Worm (Caenorhabditis elegans) whole organism, L4 larva: ENCODE results near the gene Y54G2A.72.
A peak's percentile ranks its signal among the peaks of the same experiment; 100 is the strongest.

Experiments
- D1046.2 ChIP-seq: fragments of 200-800 bp; sonication (Bioruptor generic); IDR thresholded peaks from 2 replicates; pipeline ENCODE4 v1.3.6; 2022; ENCODE audit warnings: missing genetic modification characterization, missing compliant biosample characterization
- F44E2.7 ChIP-seq: fragments of 200-800 bp; sonication (Bioruptor generic); IDR thresholded peaks from 2 replicates; pipeline ENCODE4 v2.1.2; 2022; ENCODE audit warnings: missing genetic modification characterization, missing compliant biosample characterization
- R02D3.7 ChIP-seq: fragments of 150-350 bp; sonication (generic microtip); optimal IDR thresholded peaks from 3 replicates; lab custom pipeline; 2014; ENCODE audit warnings: missing biosample characterization, missing genetic modification characterization
- Y105C5A.15 ChIP-seq: fragments of 200-800 bp; sonication (Bioruptor generic); IDR thresholded peaks from 2 replicates; pipeline ENCODE4 v1.3.6; 2022; ENCODE audit warnings: missing genetic modification characterization, missing compliant biosample characterization
- Y48G9A.11 ChIP-seq: fragments of 200-800 bp; sonication (Bioruptor generic); IDR thresholded peaks from 2 replicates; pipeline ENCODE4 v1.3.6; 2022; ENCODE audit warnings: missing genetic modification reagents, missing genetic modification characterization, missing compliant biosample characterization
- Y75B8A.6 ChIP-seq: fragments of 200-800 bp; sonication (Bioruptor generic); IDR thresholded peaks from 2 replicates; pipeline ENCODE4 v1.3.6; 2022; ENCODE audit warnings: missing genetic modification reagents, missing genetic modification characterization, missing compliant biosample characterization
- ZK546.5 ChIP-seq, 2 experiments: sonication (generic microtip); optimal IDR thresholded peaks; 2 replicates each; lab custom pipeline; 2017; ENCODE audit warnings: missing biosample characterization in 2 of 2, missing genetic modification characterization in 2 of 2
- aha-1 ChIP-seq: fragments of 150-350 bp; peaks from one replicate; lab custom pipeline; 2014; ENCODE audit warnings: missing biosample characterization, missing genetic modification characterization
- ceh-20 ChIP-seq: fragments of 200-800 bp; sonication (Bioruptor generic); IDR thresholded peaks from 2 replicates; pipeline ENCODE4 v1.3.6; 2022; ENCODE audit warnings: missing genetic modification reagents, missing genetic modification characterization, missing compliant biosample characterization
- ceh-28 ChIP-seq: fragments of 150-350 bp; optimal IDR thresholded peaks from 2 replicates; lab custom pipeline; 2014; ENCODE audit warnings: missing biosample characterization, missing genetic modification reagents, missing genetic modification characterization
- ceh-62 ChIP-seq: sonication (generic microtip); optimal IDR thresholded peaks from 2 replicates; lab custom pipeline; 2017; ENCODE audit warnings: missing biosample characterization, missing genetic modification characterization
- ces-1 ChIP-seq: fragments of 150-350 bp; sonication (generic microtip); optimal IDR thresholded peaks from 4 replicates; lab custom pipeline; 2014; ENCODE audit warnings: missing biosample characterization, missing genetic modification reagents, missing genetic modification characterization
- cey-2 ChIP-seq: sonication (generic microtip); optimal IDR thresholded peaks from 3 replicates; lab custom pipeline; 2017; ENCODE audit warnings: missing genetic modification characterization, mild to moderate bottlenecking, missing compliant biosample characterization, antibody characterized with exemption, borderline replicate concordance; ENCODE audit not compliant: insufficient read depth
- ctbp-1 ChIP-seq: fragments of 200-800 bp; sonication (Bioruptor generic); IDR thresholded peaks from 2 replicates; pipeline ENCODE4 v1.3.6; 2022; ENCODE audit warnings: missing genetic modification reagents, missing genetic modification characterization, missing compliant biosample characterization
- daf-16 ChIP-seq, 3 experiments: sonication (generic microtip); optimal IDR thresholded peaks; 2 replicates each; lab custom pipeline; 2016 to 2017; ENCODE audit warnings: missing genetic modification characterization in 3 of 3, missing genetic modification reagents in 3 of 3, mild to moderate bottlenecking in 2 of 3, missing compliant biosample characterization in 2 of 3, missing biosample characterization in 1 of 3, moderate library complexity in 1 of 3
- daf-19 ChIP-seq: fragments of 200-800 bp; sonication (Bioruptor generic); conservative IDR thresholded peaks from 2 replicates; pipeline ENCODE4 v1.3.6; 2022; ENCODE audit warnings: missing genetic modification characterization, missing compliant biosample characterization
- dpl-1 ChIP-seq: fragments of 150-350 bp; optimal IDR thresholded peaks from 2 replicates; lab custom pipeline; 2014; ENCODE audit warnings: missing biosample characterization, missing genetic modification reagents, missing genetic modification characterization
- duxl-1 ChIP-seq: sonication (generic microtip); optimal IDR thresholded peaks from 2 replicates; lab custom pipeline; 2016; ENCODE audit warnings: mild to moderate bottlenecking, missing genetic modification characterization, moderate library complexity, missing compliant biosample characterization; ENCODE audit not compliant: poor library complexity
- dve-1 ChIP-seq: sonication (generic microtip); optimal IDR thresholded peaks from 2 replicates; lab custom pipeline; 2017; ENCODE audit warnings: antibody characterized with exemption, mild to moderate bottlenecking, missing genetic modification characterization, missing compliant biosample characterization; ENCODE audit not compliant: insufficient read depth
- fos-1 ChIP-seq: fragments of 150-350 bp; optimal IDR thresholded peaks from 2 replicates; lab custom pipeline; 2014; ENCODE audit warnings: missing biosample characterization, missing genetic modification characterization
- gei-8 ChIP-seq: fragments of 200-800 bp; sonication (Bioruptor generic); optimal IDR thresholded peaks from 2 replicates; lab custom pipeline; 2018; ENCODE audit warnings: mild to moderate bottlenecking, missing genetic modification characterization, missing compliant biosample characterization
- hif-1 ChIP-seq, 2 experiments: sonication (generic microtip); optimal IDR thresholded peaks; 2 replicates each; lab custom pipeline; 2016 to 2017; ENCODE audit warnings: missing compliant biosample characterization in 2 of 2, missing genetic modification characterization in 2 of 2, missing genetic modification reagents in 2 of 2, missing genotype in 2 of 2, mild to moderate bottlenecking in 1 of 2
- hlh-11 ChIP-seq: fragments of 200-800 bp; sonication (Bioruptor generic); optimal IDR thresholded peaks from 2 replicates; lab custom pipeline; 2018; ENCODE audit warnings: mild to moderate bottlenecking, missing genetic modification characterization, missing compliant biosample characterization
- lin-1 ChIP-seq: fragments of 200-800 bp; sonication (Bioruptor generic); IDR thresholded peaks from 2 replicates; pipeline ENCODE4 v1.3.6; 2022; ENCODE audit warnings: missing genetic modification reagents, missing genetic modification characterization, missing compliant biosample characterization
- lin-15B ChIP-seq: fragments of 150-350 bp; sonication (generic microtip); optimal IDR thresholded peaks from 3 replicates; lab custom pipeline; 2014; ENCODE audit warnings: missing biosample characterization, missing genetic modification characterization
- lin-29 ChIP-seq: fragments of 200-800 bp; sonication (Bioruptor generic); IDR thresholded peaks from 2 replicates; pipeline ENCODE4 v1.3.6; 2022; ENCODE audit warnings: missing genetic modification reagents, missing genetic modification characterization, missing compliant biosample characterization
- lin-38 ChIP-seq: fragments of 200-800 bp; sonication (Bioruptor generic); IDR thresholded peaks from 2 replicates; pipeline ENCODE4 v1.3.6; 2022; ENCODE audit warnings: missing genetic modification reagents, missing genetic modification characterization, missing compliant biosample characterization
- lin-39 ChIP-seq: fragments of 150-350 bp; optimal IDR thresholded peaks from 2 replicates; lab custom pipeline; 2014; ENCODE audit warnings: missing biosample characterization, missing genetic modification reagents, missing genetic modification characterization
- madf-5 ChIP-seq, 2 experiments: fragments of 200-800 bp; sonication (Bioruptor generic); IDR thresholded peaks; 2 replicates each; pipeline ENCODE4 v1.3.6; 2022; ENCODE audit warnings: missing compliant biosample characterization in 2 of 2, missing genetic modification characterization in 2 of 2
- mdt-29 ChIP-seq: fragments of 200-800 bp; sonication (Bioruptor generic); IDR thresholded peaks from 2 replicates; pipeline ENCODE4 v1.3.6; 2022; ENCODE audit warnings: missing genetic modification reagents, missing genetic modification characterization, missing compliant biosample characterization
- mep-1 ChIP-seq: fragments of 150-350 bp; sonication (generic microtip); optimal IDR thresholded peaks from 3 replicates; lab custom pipeline; 2014; ENCODE audit warnings: missing biosample characterization, missing genetic modification characterization
- mes-2 ChIP-seq: sonication (generic microtip); optimal IDR thresholded peaks from 2 replicates; lab custom pipeline; 2016; ENCODE audit warnings: missing genotype, mild to moderate bottlenecking, missing genetic modification characterization, missing compliant biosample characterization; ENCODE audit not compliant: poor library complexity, severe bottlenecking
- mxl-3 ChIP-seq: fragments of 200-800 bp; sonication (Bioruptor generic); optimal IDR thresholded peaks from 2 replicates; lab custom pipeline; 2018; ENCODE audit warnings: mild to moderate bottlenecking, missing genetic modification characterization, missing compliant biosample characterization
- nhr-10 ChIP-seq: fragments of 150-350 bp; optimal IDR thresholded peaks from 2 replicates; lab custom pipeline; 2014; ENCODE audit warnings: missing biosample characterization, missing genetic modification characterization
- nhr-11 ChIP-seq: fragments of 150-350 bp; optimal IDR thresholded peaks from 2 replicates; lab custom pipeline; 2014; ENCODE audit warnings: missing biosample characterization, missing genetic modification characterization
- nhr-111 ChIP-seq: fragments of 200-800 bp; sonication (Bioruptor generic); optimal IDR thresholded peaks from 2 replicates; lab custom pipeline; 2018; ENCODE audit warnings: mild to moderate bottlenecking, missing genetic modification characterization, missing compliant biosample characterization
- nhr-28 ChIP-seq: fragments of 150-350 bp; optimal IDR thresholded peaks from 2 replicates; lab custom pipeline; 2014; ENCODE audit warnings: missing biosample characterization, missing genetic modification characterization
- nhr-41 ChIP-seq: fragments of 200-800 bp; sonication (Bioruptor generic); IDR thresholded peaks from 2 replicates; pipeline ENCODE4 v1.3.6; 2022; ENCODE audit warnings: missing genetic modification reagents, missing genetic modification characterization, missing compliant biosample characterization
- nhr-48 ChIP-seq: sonication (generic microtip); optimal IDR thresholded peaks from 2 replicates; lab custom pipeline; 2016; ENCODE audit warnings: mild to moderate bottlenecking, missing genetic modification characterization, missing compliant biosample characterization
- php-3 ChIP-seq: fragments of 200-800 bp; sonication (Bioruptor generic); IDR thresholded peaks from 2 replicates; pipeline ENCODE4 v1.3.6; 2022; ENCODE audit warnings: missing genetic modification reagents, missing genetic modification characterization, missing compliant biosample characterization
- sdz-12 ChIP-seq: fragments of 200-800 bp; sonication (Bioruptor generic); optimal IDR thresholded peaks from 2 replicates; lab custom pipeline; 2018; ENCODE audit warnings: mild to moderate bottlenecking, missing genetic modification characterization, missing compliant biosample characterization
- skn-1 ChIP-seq: fragments of 150-350 bp; optimal IDR thresholded peaks from 2 replicates; lab custom pipeline; 2014; ENCODE audit warnings: missing biosample characterization, missing genetic modification characterization
- snpc-1.2 ChIP-seq: fragments of 200-800 bp; sonication (Bioruptor generic); IDR thresholded peaks from 2 replicates; pipeline ENCODE4 v1.3.6; 2022; ENCODE audit warnings: missing genetic modification reagents, missing genetic modification characterization, missing compliant biosample characterization
- spr-1 ChIP-seq: sonication (generic microtip); optimal IDR thresholded peaks from 2 replicates; lab custom pipeline; 2016; ENCODE audit warnings: mild to moderate bottlenecking, missing genetic modification characterization, missing compliant biosample characterization
- tag-97 ChIP-seq: fragments of 200-800 bp; sonication (Bioruptor generic); IDR thresholded peaks from 2 replicates; pipeline ENCODE4 v1.3.6; 2022; ENCODE audit warnings: missing genetic modification characterization, missing compliant biosample characterization
- unc-39 ChIP-seq: sonication (generic microtip); optimal IDR thresholded peaks from 2 replicates; lab custom pipeline; 2017; ENCODE audit warnings: missing biosample characterization, missing genetic modification characterization
- zfp-2 ChIP-seq: sonication (generic microtip); optimal IDR thresholded peaks from 2 replicates; lab custom pipeline; 2016; ENCODE audit warnings: mild to moderate bottlenecking, missing genetic modification characterization, missing compliant biosample characterization
- zfp-3 ChIP-seq: fragments of 200-800 bp; sonication (Bioruptor generic); conservative IDR thresholded peaks from 2 replicates; pipeline ENCODE4 v1.3.6; 2022; ENCODE audit warnings: missing genetic modification reagents, missing genetic modification characterization, missing compliant biosample characterization
- zip-11 ChIP-seq: fragments of 200-800 bp; sonication (Bioruptor generic); IDR thresholded peaks from 2 replicates; pipeline ENCODE4 v1.3.6; 2022; ENCODE audit warnings: missing genetic modification characterization, missing compliant biosample characterization
- ztf-11 ChIP-seq: fragments of 150-350 bp; optimal IDR thresholded peaks from 2 replicates; lab custom pipeline; 2014; ENCODE audit warnings: missing biosample characterization, missing genetic modification characterization

Gene Y54G2A.72

ce11 chrIV:2765048-2765708, 12.8 kb upstream of the Y54G2A.72 start (continued):
- no peak for TF ChIP-seq dve-1
- TF ChIP-seq skn-1 = no peak
- TF ChIP-seq aha-1 = no peak
- no peak for TF ChIP-seq tag-97 (GFP tag; lab: Robert Waterston, UW)
- no peak for TF ChIP-seq lin-1 (GFP tag; lab: Robert Waterston, UW)
- no peak for TF ChIP-seq D1046.2 (GFP tag; lab: Robert Waterston, UW)
- TF ChIP-seq lin-38 (GFP tag; lab: Robert Waterston, UW) = no peak
- no peak for TF ChIP-seq spr-1 (tag; lab: Kevin White, UChicago)
- no peak for TF ChIP-seq lin-29 (GFP tag; lab: Robert Waterston, UW)
- no peak for TF ChIP-seq madf-5 (GFP tag; IDR thresholded peaks at IDR 0.05; lab: Robert Waterston, UW)
- TF ChIP-seq lin-39 (tag; lab: Kevin White, UChicago) = no peak
- no peak for TF ChIP-seq R02D3.7 (tag; lab: Kevin White, UChicago)
- peak in 1 of 2 experiments; percentile 48 for TF ChIP-seq hif-1 (tag; optimal IDR thresholded peaks at IDR 0.05; lab: Kevin White, UChicago)
- TF ChIP-seq dpl-1 (GFP tag; lab: Kevin White, UChicago) = no peak
- TF ChIP-seq Y105C5A.15 (GFP tag; lab: Robert Waterston, UW) = 0 out of 2 replicates have a peak, but pooled peaks have one; percentile 32
- TF ChIP-seq zfp-2 (tag; lab: Kevin White, UChicago) = no peak
- TF ChIP-seq ceh-28 (tag; lab: Kevin White, UChicago) = no peak
- TF ChIP-seq Y75B8A.6 (GFP tag; lab: Robert Waterston, UW) = no peak
- TF ChIP-seq ceh-20 (GFP tag; lab: Robert Waterston, UW) = no peak
- TF ChIP-seq zfp-3 (GFP tag; lab: Robert Waterston, UW) = no peak
- TF ChIP-seq fos-1 (tag; lab: Kevin White, UChicago) = no peak
- TF ChIP-seq lin-15B (tag; lab: Kevin White, UChicago) = no peak
- no peak; the same call in 1 of the 2 replicates for TF ChIP-seq snpc-1.2 (GFP tag; lab: Robert Waterston, UW)
- TF ChIP-seq ctbp-1 (GFP tag; lab: Robert Waterston, UW) = 0 out of 2 replicates have a peak, but pooled peaks have one; percentile 56
- no peak for TF ChIP-seq ces-1 (GFP tag; lab: Kevin White, UChicago)
- no peak for TF ChIP-seq cey-2 (tag; lab: Kevin White, UChicago)
- TF ChIP-seq ZK546.5 (tag; optimal IDR thresholded peaks at IDR 0.05; lab: Kevin White, UChicago) = no peak
- peak; percentile 35; the same call in 1 of the 2 replicates for TF ChIP-seq nhr-41 (GFP tag; lab: Robert Waterston, UW)
- no peak for TF ChIP-seq F44E2.7 (GFP tag; lab: Robert Waterston, UW)
- no peak for TF ChIP-seq nhr-11
- TF ChIP-seq duxl-1 (tag; lab: Kevin White, UChicago) = peak; percentile 55
- TF ChIP-seq Y48G9A.11 (GFP tag; lab: Robert Waterston, UW) = no peak
- TF ChIP-seq unc-39 (tag; lab: Kevin White, UChicago) = no peak
- no peak for TF ChIP-seq daf-19
- TF ChIP-seq gei-8 (GFP tag; lab: Kevin White, UChicago) = no peak
- TF ChIP-seq sdz-12 (GFP tag; lab: Kevin White, UChicago) = peak; percentile 94
- TF ChIP-seq mes-2 (tag; lab: Kevin White, UChicago) = no peak
- TF ChIP-seq mxl-3 = no peak
- no peak for TF ChIP-seq nhr-48
- TF ChIP-seq mdt-29 = no peak
- TF ChIP-seq nhr-28 (tag; lab: Kevin White, UChicago) = no peak
- peak; percentile 36 for TF ChIP-seq mep-1 (tag; lab: Kevin White, UChicago)
- no peak for TF ChIP-seq ceh-62 (tag; lab: Kevin White, UChicago)
- TF ChIP-seq ztf-11 (tag; lab: Kevin White, UChicago) = no peak
- TF ChIP-seq php-3 (GFP tag; lab: Robert Waterston, UW) = no peak
- TF ChIP-seq daf-16 (GFP tag; optimal IDR thresholded peaks at IDR 0.05; lab: Kevin White, UChicago) = no peak
- no peak for TF ChIP-seq daf-16 (tag; optimal IDR thresholded peaks at IDR 0.05; lab: Kevin White, UChicago)
- no peak for TF ChIP-seq hlh-11 (tag; lab: Kevin White, UChicago)
- TF ChIP-seq zip-11 (GFP tag; lab: Robert Waterston, UW) = 0 out of 2 replicates have a peak, but pooled peaks have one; percentile 31
- no peak for TF ChIP-seq nhr-111
- no peak for TF ChIP-seq nhr-10 (tag; lab: Kevin White, UChicago)
